Worm (Caenorhabditis elegans) whole organism, L4/young adult: ENCODE results near the gene mans-4.

Experiments
- dao-5 ChIP-seq: sonication (generic microtip); optimal IDR thresholded peaks from 2 replicates; lab custom pipeline; 2016; ENCODE audit warnings: missing genotype, missing genetic modification characterization, moderate library complexity, missing compliant biosample characterization
- him-1 ChIP-seq: sonication (generic microtip); optimal IDR thresholded peaks from 2 replicates; lab custom pipeline; 2016; ENCODE audit warnings: missing genotype, missing genetic modification reagents, missing genetic modification characterization, missing compliant biosample characterization

ce11 chrIV:9090538-9091195, 12.3 kb upstream of the mans-4 start:
- TF ChIP-seq dao-5 (tag; lab: Kevin White, UChicago) (no peak), him-1 (tag; lab: Kevin White, UChicago) (no peak)
